Fruit fly (Drosophila melanogaster) whole organism, embryonic: ENCODE results near the gene FucTA.

ENCODE experiments used
- Antp ChIP-seq: fragments of 200-800 bp; sonication (Bioruptor generic); optimal IDR thresholded peaks from 3 replicates; lab custom pipeline; 2016; ENCODE audit warnings: missing biosample characterization, missing genetic modification characterization
- Atf6 ChIP-seq: fragments of 200-800 bp; sonication (Bioruptor generic); IDR thresholded peaks from 2 replicates; pipeline ENCODE4 v1.3.6; 2022; ENCODE audit warnings: missing biosample characterization, missing genetic modification characterization
- CG11093 ChIP-seq: fragments of 200-800 bp; sonication (Bioruptor generic); IDR thresholded peaks from 3 replicates; pipeline ENCODE4 v1.3.6; 2022; ENCODE audit warnings: missing biosample characterization, missing genetic modification characterization
- CG11696 ChIP-seq: fragments of 200-800 bp; sonication (Bioruptor generic); IDR thresholded peaks from 2 replicates; pipeline ENCODE4 v1.3.6; 2022; ENCODE audit warnings: missing biosample characterization, missing genetic modification characterization
- CG12236 ChIP-seq: fragments of 200-800 bp; sonication (Bioruptor generic); optimal IDR thresholded peaks from 2 replicates; lab custom pipeline; 2016; ENCODE audit warnings: missing biosample characterization, missing genetic modification characterization
- CG14860 ChIP-seq: fragments of 200-800 bp; sonication (Bioruptor generic); IDR thresholded peaks from 3 replicates; pipeline ENCODE4 v1.3.6; 2022; ENCODE audit warnings: missing biosample characterization, missing genetic modification characterization; ENCODE audit not compliant: partially characterized antibody
- CG1647 ChIP-seq: fragments of 200-800 bp; sonication (Bioruptor generic); optimal IDR thresholded peaks from 3 replicates; lab custom pipeline; 2016; ENCODE audit warnings: missing biosample characterization, missing genetic modification characterization
- CG17361 ChIP-seq: fragments of 200-800 bp; sonication (Bioruptor generic); IDR thresholded peaks from 3 replicates; pipeline ENCODE4 v1.3.6; 2022; ENCODE audit warnings: missing biosample characterization, missing genetic modification characterization
- CG17568 ChIP-seq: fragments of 200-800 bp; sonication (Bioruptor generic); optimal IDR thresholded peaks from 2 replicates; lab custom pipeline; 2018; ENCODE audit warnings: missing biosample characterization, mild to moderate bottlenecking, missing genetic modification characterization, moderate library complexity
- CG17912 ChIP-seq: fragments of 200-800 bp; sonication (Bioruptor generic); optimal IDR thresholded peaks from 2 replicates; lab custom pipeline; 2018; ENCODE audit warnings: missing biosample characterization, mild to moderate bottlenecking, missing genetic modification characterization
- CG2129 ChIP-seq: fragments of 200-800 bp; sonication (Bioruptor generic); IDR thresholded peaks from 2 replicates; pipeline ENCODE4 v1.3.6; 2022; ENCODE audit warnings: missing biosample characterization, missing genetic modification characterization; ENCODE audit not compliant: partially characterized antibody
- CG2889 ChIP-seq: fragments of 200-800 bp; sonication (Bioruptor generic); IDR thresholded peaks from 3 replicates; pipeline ENCODE4 v1.3.6; 2022; ENCODE audit warnings: missing biosample characterization, missing genetic modification characterization
- CG3281 ChIP-seq: fragments of 200-800 bp; sonication (Bioruptor generic); optimal IDR thresholded peaks from 3 replicates; lab custom pipeline; 2017; ENCODE audit warnings: missing biosample characterization, mild to moderate bottlenecking, missing genetic modification characterization
- CG4854 ChIP-seq: fragments of 200-800 bp; sonication (Bioruptor generic); optimal IDR thresholded peaks from 2 replicates; lab custom pipeline; 2016; ENCODE audit warnings: missing biosample characterization, missing genetic modification characterization, inconsistent platforms
- CG6175 ChIP-seq: fragments of 200-800 bp; sonication (Bioruptor generic); IDR thresholded peaks from 3 replicates; pipeline ENCODE4 v1.3.6; 2022; ENCODE audit warnings: missing biosample characterization, missing genetic modification characterization
- CG6654 ChIP-seq: fragments of 200-800 bp; sonication (Bioruptor generic); optimal IDR thresholded peaks from 2 replicates; lab custom pipeline; 2017; ENCODE audit warnings: missing biosample characterization, mild to moderate bottlenecking, missing genetic modification characterization
- CG6689 ChIP-seq: fragments of 200-800 bp; sonication (Bioruptor generic); IDR thresholded peaks from 2 replicates; pipeline ENCODE4 v1.3.6; 2022; ENCODE audit warnings: missing biosample characterization, missing genetic modification characterization
- CG7745 ChIP-seq: fragments of 200-800 bp; sonication (Bioruptor generic); optimal IDR thresholded peaks from 2 replicates; lab custom pipeline; 2018; ENCODE audit warnings: missing biosample characterization, mild to moderate bottlenecking, missing genetic modification characterization, moderate library complexity
- CG7839 ChIP-seq: fragments of 200-800 bp; sonication (Bioruptor generic); optimal IDR thresholded peaks from 3 replicates; lab custom pipeline; 2018; ENCODE audit warnings: missing biosample characterization, mild to moderate bottlenecking, missing genetic modification characterization, moderate library complexity
- CG9876 ChIP-seq: fragments of 200-800 bp; sonication (Bioruptor generic); optimal IDR thresholded peaks from 2 replicates; lab custom pipeline; 2016; ENCODE audit warnings: missing biosample characterization, missing genetic modification characterization
- Deaf1 ChIP-seq: fragments of 200-800 bp; optimal IDR thresholded peaks from 3 replicates; lab custom pipeline; 2019; ENCODE audit warnings: missing biosample characterization, mild to moderate bottlenecking, missing genetic modification characterization, moderate library complexity
- Dll ChIP-seq: fragments of 200-800 bp; sonication (Bioruptor generic); IDR thresholded peaks from 4 replicates; pipeline ENCODE4 v1.3.6; 2022; ENCODE audit warnings: missing biosample characterization, missing genetic modification characterization; ENCODE audit not compliant: partially characterized antibody
- HHEX ChIP-seq: fragments of 200-800 bp; sonication (Bioruptor generic); optimal IDR thresholded peaks from 3 replicates; lab custom pipeline; 2017; ENCODE audit warnings: missing biosample characterization, mild to moderate bottlenecking, missing genetic modification characterization, missing genetic modification reagents
- HLH54F ChIP-seq: fragments of 200-800 bp; sonication (Bioruptor generic); optimal IDR thresholded peaks from 3 replicates; lab custom pipeline; 2016; ENCODE audit warnings: missing biosample characterization, missing genetic modification characterization
- Hmr ChIP-seq: fragments of 200-800 bp; sonication (Bioruptor generic); optimal IDR thresholded peaks from 3 replicates; lab custom pipeline; 2017; ENCODE audit warnings: mild to moderate bottlenecking, missing biosample characterization, missing genetic modification reagents, missing genetic modification characterization
- NC2β ChIP-seq: fragments of 200-800 bp; sonication (Bioruptor generic); optimal IDR thresholded peaks from 2 replicates; lab custom pipeline; 2016; ENCODE audit warnings: missing biosample characterization, missing genetic modification characterization
- Oaz ChIP-seq: fragments of 200-800 bp; sonication (Bioruptor generic); IDR thresholded peaks from 2 replicates; pipeline ENCODE4 v1.3.6; 2022; ENCODE audit warnings: missing biosample characterization, missing genetic modification characterization
- Scr ChIP-seq: fragments of 200-800 bp; sonication (Bioruptor generic); IDR thresholded peaks from 2 replicates; pipeline ENCODE4 v1.3.6; 2022; ENCODE audit warnings: missing biosample characterization, missing genetic modification characterization; ENCODE audit not compliant: partially characterized antibody
- Sry-δ ChIP-seq: fragments of 200-800 bp; sonication (Bioruptor generic); optimal IDR thresholded peaks from 2 replicates; lab custom pipeline; 2016; ENCODE audit warnings: missing biosample characterization, missing genetic modification characterization
- Usf ChIP-seq: fragments of 200-800 bp; sonication (Bioruptor generic); optimal IDR thresholded peaks from 2 replicates; lab custom pipeline; 2017; ENCODE audit warnings: missing genotype, missing biosample characterization, missing genetic modification characterization
- ato ChIP-seq: fragments of 200-800 bp; sonication (Bioruptor generic); IDR thresholded peaks from 2 replicates; pipeline ENCODE4 v1.3.6; 2022; ENCODE audit warnings: missing biosample characterization, missing genetic modification characterization; ENCODE audit not compliant: partially characterized antibody
- bowl ChIP-seq: fragments of 200-800 bp; sonication (Bioruptor generic); IDR thresholded peaks from 2 replicates; pipeline ENCODE4 v1.3.6; 2022; ENCODE audit warnings: missing biosample characterization, missing genetic modification characterization
- dati ChIP-seq: fragments of 200-800 bp; sonication (Bioruptor generic); IDR thresholded peaks from 2 replicates; pipeline ENCODE4 v1.3.6; 2022; ENCODE audit warnings: missing biosample characterization, missing genetic modification characterization
- dm ChIP-seq: fragments of 200-800 bp; sonication (Bioruptor generic); optimal IDR thresholded peaks from 3 replicates; lab custom pipeline; 2016; ENCODE audit warnings: missing biosample characterization, missing genetic modification characterization
- ind ChIP-seq: fragments of 200-800 bp; sonication (Bioruptor generic); optimal IDR thresholded peaks from 3 replicates; lab custom pipeline; 2016; ENCODE audit warnings: missing biosample characterization, missing genetic modification characterization
- inv ChIP-seq: fragments of 200-800 bp; sonication (Bioruptor generic); IDR thresholded peaks from 2 replicates; pipeline ENCODE4 v1.3.6; 2022; ENCODE audit warnings: missing biosample characterization, missing genetic modification characterization; ENCODE audit not compliant: partially characterized antibody
- jigr1 ChIP-seq: fragments of 200-800 bp; sonication (Bioruptor generic); IDR thresholded peaks from 3 replicates; pipeline ENCODE4 v1.3.6; 2022; ENCODE audit warnings: missing biosample characterization, missing genetic modification characterization
- kay ChIP-seq: fragments of 200-800 bp; sonication (Bioruptor generic); optimal IDR thresholded peaks from 2 replicates; lab custom pipeline; 2016; ENCODE audit warnings: missing biosample characterization, missing genetic modification characterization
- kni ChIP-seq: fragments of 200-800 bp; sonication (Bioruptor generic); optimal IDR thresholded peaks from 3 replicates; lab custom pipeline; 2017; ENCODE audit warnings: mild to moderate bottlenecking, missing biosample characterization, missing genetic modification reagents, missing genetic modification characterization
- knrl ChIP-seq: fragments of 200-800 bp; sonication (Bioruptor generic); IDR thresholded peaks from 3 replicates; pipeline ENCODE4 v1.3.6; 2022; ENCODE audit warnings: missing biosample characterization, missing genetic modification characterization; ENCODE audit not compliant: partially characterized antibody
- lmd ChIP-seq: fragments of 200-800 bp; sonication (Bioruptor generic); IDR thresholded peaks from 2 replicates; pipeline ENCODE4 v1.3.6; 2022; ENCODE audit warnings: missing biosample characterization, missing genetic modification characterization
- nom ChIP-seq: fragments of 200-800 bp; sonication (Bioruptor generic); optimal IDR thresholded peaks from 2 replicates; lab custom pipeline; 2017; ENCODE audit warnings: missing biosample characterization, missing genetic modification characterization, mild to moderate bottlenecking, moderate library complexity, missing genetic modification reagents
- p53 ChIP-seq: fragments of 200-800 bp; sonication (Bioruptor generic); optimal IDR thresholded peaks from 2 replicates; lab custom pipeline; 2016; ENCODE audit warnings: missing biosample characterization, missing genetic modification characterization
- ranshi ChIP-seq: fragments of 200-800 bp; sonication (Bioruptor generic); IDR thresholded peaks from 2 replicates; pipeline ENCODE4 v1.3.6; 2022; ENCODE audit warnings: missing biosample characterization, missing genetic modification characterization
- slp2 ChIP-seq: fragments of 200-800 bp; sonication (Bioruptor generic); optimal IDR thresholded peaks from 2 replicates; lab custom pipeline; 2016; ENCODE audit warnings: missing biosample characterization, missing genetic modification characterization
- stc ChIP-seq: fragments of 200-800 bp; sonication (Bioruptor generic); IDR thresholded peaks from 2 replicates; pipeline ENCODE4 v1.3.6; 2022; ENCODE audit warnings: missing biosample characterization, missing genetic modification characterization
- tna ChIP-seq: fragments of 200-800 bp; sonication (Bioruptor generic); IDR thresholded peaks from 2 replicates; pipeline ENCODE4 v1.3.6; 2022; ENCODE audit warnings: missing biosample characterization, missing genetic modification characterization; ENCODE audit not compliant: partially characterized antibody
- trem ChIP-seq: fragments of 200-800 bp; optimal IDR thresholded peaks from 3 replicates; lab custom pipeline; 2019; ENCODE audit warnings: missing biosample characterization, mild to moderate bottlenecking, missing genetic modification characterization, moderate library complexity
- ttk ChIP-seq: fragments of 200-800 bp; sonication (Bioruptor generic); IDR thresholded peaks from 2 replicates; pipeline ENCODE4 v2.1.2; 2022; ENCODE audit warnings: missing biosample characterization, missing genetic modification characterization
- tup ChIP-seq: fragments of 200-800 bp; sonication (Bioruptor generic); optimal IDR thresholded peaks from 2 replicates; lab custom pipeline; 2016; ENCODE audit warnings: missing biosample characterization, mild to moderate bottlenecking, missing genetic modification characterization, moderate library complexity
- wor ChIP-seq: fragments of 200-800 bp; sonication (Bioruptor generic); IDR thresholded peaks from 2 replicates; pipeline ENCODE4 v1.3.6; 2022; ENCODE audit warnings: missing biosample characterization, missing genetic modification characterization
- zf30C ChIP-seq: fragments of 200-800 bp; sonication (Bioruptor generic); optimal IDR thresholded peaks from 3 replicates; lab custom pipeline; 2018; ENCODE audit warnings: missing biosample characterization, mild to moderate bottlenecking, missing genetic modification characterization

The FucTA gene

DNA sequence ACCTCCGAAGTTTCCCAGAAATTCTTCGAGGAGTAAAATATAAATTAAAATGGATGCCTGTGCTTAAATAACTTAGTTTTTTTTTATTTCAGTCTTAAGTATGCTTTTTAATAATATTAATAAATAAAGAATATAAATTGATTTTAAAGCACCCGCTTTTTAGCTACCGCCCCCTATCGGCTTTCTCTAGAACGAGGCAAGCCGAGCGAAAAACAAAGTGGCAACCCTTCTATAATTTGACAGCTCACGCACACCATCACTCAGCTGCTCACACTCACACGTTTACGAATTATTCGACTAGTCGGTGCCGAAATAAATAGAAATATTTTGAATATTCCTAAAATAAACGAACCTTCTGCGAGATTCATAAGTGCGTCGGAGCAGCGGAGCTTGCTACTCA, 14.6 kb downstream of the FucTA start, which contains the start of gene CG6878 (continued):
- TF ChIP-seq tup (GFP tag; lab: Kevin White, UChicago) (no peak), wor (GFP tag; lab: Robert Waterston, UW) (no peak), stc (GFP tag; lab: Robert Waterston, UW) (no peak), CG9876 (no peak), jigr1 (GFP tag; lab: Robert Waterston, UW) (no peak), CG14860 (no peak), Deaf1 (tag; lab: Kevin White, UChicago) (no peak), CG11093 (no peak), CG3281 (GFP tag; lab: Kevin White, UChicago) (no peak), tna (GFP tag; lab: Robert Waterston, UW) (no peak), CG2129 (GFP tag; lab: Robert Waterston, UW) (no peak), CG6689 (GFP tag; lab: Robert Waterston, UW) (no peak), nom (GFP tag; lab: Kevin White, UChicago) (no peak), CG17361 (GFP tag; lab: Robert Waterston, UW) (no peak), Sry-δ (GFP tag; lab: Kevin White, UChicago) (peak; percentile 16), CG17568 (GFP tag; lab: Kevin White, UChicago) (no peak), Hmr (GFP tag; lab: Kevin White, UChicago) (no peak), ranshi (GFP tag; lab: Robert Waterston, UW) (no peak), ttk (GFP tag; lab: Robert Waterston, UW) (no peak), Atf6 (no peak), dm (GFP tag; lab: Kevin White, UChicago) (no peak), bowl (GFP tag; lab: Robert Waterston, UW) (no peak), NC2β (no peak), CG1647 (GFP tag; lab: Kevin White, UChicago) (no peak), HHEX (GFP tag; lab: Kevin White, UChicago) (no peak), Oaz (GFP tag; lab: Robert Waterston, UW) (no peak), CG7839 (tag; lab: Kevin White, UChicago) (peak; percentile 27), kni (GFP tag; lab: Kevin White, UChicago) (no peak), knrl (GFP tag; lab: Robert Waterston, UW) (no peak), HLH54F (GFP tag; lab: Kevin White, UChicago) (no peak), Antp (no peak), CG6175 (GFP tag; lab: Robert Waterston, UW) (no peak), trem (tag; lab: Kevin White, UChicago) (peak; percentile 74), CG17912 (GFP tag; lab: Kevin White, UChicago) (peak; percentile 68), Usf (GFP tag; lab: Kevin White, UChicago) (no peak), ato (GFP tag; lab: Robert Waterston, UW) (peak; percentile 28; the same call in 1 of the 2 replicates), lmd (GFP tag; lab: Robert Waterston, UW) (no peak), CG6654 (GFP tag; lab: Kevin White, UChicago) (no peak), CG11696 (GFP tag; lab: Robert Waterston, UW) (no peak), CG4854 (no peak), CG12236 (GFP tag; lab: Kevin White, UChicago) (no peak), CG7745 (tag; lab: Kevin White, UChicago) (no peak), Scr (GFP tag; lab: Robert Waterston, UW) (0 out of 2 replicates have a peak, but pooled peaks have one; percentile 23), ind (GFP tag; lab: Kevin White, UChicago) (no peak), dati (GFP tag; lab: Robert Waterston, UW) (no peak), CG2889 (GFP tag; lab: Robert Waterston, UW) (no peak), p53 (GFP tag; lab: Kevin White, UChicago) (no peak), kay (GFP tag; lab: Kevin White, UChicago) (no peak), zf30C (GFP tag; lab: Kevin White, UChicago) (no peak), Dll (no peak; the same call in 3 of the 4 replicates), slp2 (GFP tag; lab: Kevin White, UChicago) (no peak), inv (no peak)
